Worm (Caenorhabditis elegans) whole organism, L1 larva: Measurements from ENCODE around the gene trap-3.

Source experiments
- C16A3.4 ChIP-seq: fragments of 150-350 bp; optimal IDR thresholded peaks from 2 replicates; lab custom pipeline; 2014; ENCODE audit warnings: missing biosample characterization, missing genetic modification characterization
- F16B12.6 ChIP-seq: fragments of 150-350 bp; optimal IDR thresholded peaks from 2 replicates; lab custom pipeline; 2014; ENCODE audit warnings: missing biosample characterization, missing genetic modification characterization
- aly-2 ChIP-seq: fragments of 150-350 bp; optimal IDR thresholded peaks from 2 replicates; lab custom pipeline; 2014; ENCODE audit warnings: missing biosample characterization, missing genetic modification characterization
- ama-1 ChIP-seq: fragments of 150-350 bp; optimal IDR thresholded peaks from 2 replicates; lab custom pipeline; 2014
- blmp-1 ChIP-seq: fragments of 150-350 bp; optimal IDR thresholded peaks from 2 replicates; lab custom pipeline; 2014; ENCODE audit warnings: missing biosample characterization, missing genetic modification characterization
- ceh-8 ChIP-seq: fragments of 200-800 bp; sonication (Bioruptor generic); optimal IDR thresholded peaks from 2 replicates; lab custom pipeline; 2018; ENCODE audit warnings: mild to moderate bottlenecking, missing genetic modification characterization, moderate library complexity, missing compliant biosample characterization
- ceh-82 ChIP-seq, 3 experiments: fragments of 150-350 bp in 1 of 3; sonication (generic microtip) in 2 of 3; optimal IDR thresholded peaks; 2 replicates each; lab custom pipeline; 2014 to 2017; ENCODE audit warnings: missing biosample characterization in 3 of 3, missing genetic modification characterization in 3 of 3
- ceh-88 ChIP-seq: fragments of 200-800 bp; sonication (Bioruptor generic); IDR thresholded peaks from 2 replicates; pipeline ENCODE4 v1.3.6; 2022; ENCODE audit warnings: missing genetic modification characterization, missing compliant biosample characterization
- ceh-90 ChIP-seq: sonication (generic microtip); optimal IDR thresholded peaks from 2 replicates; lab custom pipeline; 2016; ENCODE audit warnings: missing genetic modification characterization, missing compliant biosample characterization
- dsc-1 ChIP-seq: sonication (generic microtip); optimal IDR thresholded peaks from 2 replicates; lab custom pipeline; 2016; ENCODE audit warnings: mild to moderate bottlenecking, missing genetic modification characterization, missing compliant biosample characterization
- efl-1 ChIP-seq, 4 experiments: fragments of 150-350 bp; optimal IDR thresholded peaks in 3 of 4; peaks in 1 of 4; 1 replicate in 1 of 4; 2 replicates in 3 of 4; lab custom pipeline; 2014; ENCODE audit warnings: missing biosample characterization in 2 of 4, missing genetic modification characterization in 2 of 4, missing genetic modification reagents in 2 of 4
- efl-3 ChIP-seq: fragments of 200-800 bp; sonication (Bioruptor generic); optimal IDR thresholded peaks from 2 replicates; lab custom pipeline; 2018; ENCODE audit warnings: mild to moderate bottlenecking, missing genetic modification characterization, missing compliant biosample characterization
- elt-2 ChIP-seq: sonication (generic microtip); optimal IDR thresholded peaks from 2 replicates; lab custom pipeline; 2016; ENCODE audit warnings: missing genetic modification characterization, mild to moderate bottlenecking, inconsistent platforms, missing compliant biosample characterization, missing genetic modification reagents
- ets-5 ChIP-seq: fragments of 200-800 bp; sonication (Bioruptor generic); IDR thresholded peaks from 2 replicates; pipeline ENCODE4 v1.3.6; 2022; ENCODE audit warnings: missing genetic modification characterization, missing compliant biosample characterization
- fos-1 ChIP-seq: fragments of 150-350 bp; optimal IDR thresholded peaks from 2 replicates; lab custom pipeline; 2014; ENCODE audit warnings: missing biosample characterization, missing genetic modification characterization
- grh-1 ChIP-seq: fragments of 200-800 bp; sonication (Bioruptor generic); IDR thresholded peaks from 2 replicates; pipeline ENCODE4 v1.3.6; 2022; ENCODE audit warnings: missing genetic modification reagents, missing genetic modification characterization, missing compliant biosample characterization
- hlh-17 ChIP-seq: fragments of 200-800 bp; sonication (Bioruptor generic); optimal IDR thresholded peaks from 2 replicates; lab custom pipeline; 2018; ENCODE audit warnings: missing genetic modification characterization, mild to moderate bottlenecking, missing compliant biosample characterization, moderate library complexity, borderline replicate concordance
- hlh-4 ChIP-seq: sonication (generic microtip); optimal IDR thresholded peaks from 2 replicates; lab custom pipeline; 2016; ENCODE audit warnings: mild to moderate bottlenecking, missing genetic modification characterization, missing compliant biosample characterization
- hpl-2 ChIP-seq: fragments of 150-350 bp; optimal IDR thresholded peaks from 2 replicates; lab custom pipeline; 2014; ENCODE audit warnings: missing biosample characterization, missing genetic modification reagents, missing genetic modification characterization
- isw-1 ChIP-seq: fragments of 200-800 bp; sonication (Bioruptor generic); IDR thresholded peaks from 2 replicates; pipeline ENCODE4 v1.3.6; 2022; ENCODE audit warnings: missing genetic modification characterization, missing compliant biosample characterization
- lin-13 ChIP-seq: fragments of 150-350 bp; optimal IDR thresholded peaks from 2 replicates; lab custom pipeline; 2014; ENCODE audit warnings: missing biosample characterization, missing genetic modification reagents, missing genetic modification characterization
- lin-14 ChIP-seq: fragments of 200-800 bp; sonication (Bioruptor generic); optimal IDR thresholded peaks from 2 replicates; lab custom pipeline; 2018; ENCODE audit warnings: mild to moderate bottlenecking, missing genetic modification characterization, moderate library complexity, missing compliant biosample characterization
- lir-3 ChIP-seq: sonication (generic microtip); optimal IDR thresholded peaks from 2 replicates; lab custom pipeline; 2016; ENCODE audit warnings: mild to moderate bottlenecking, missing genetic modification characterization, moderate library complexity, missing compliant biosample characterization; ENCODE audit not compliant: poor library complexity
- lsy-2 ChIP-seq, 2 experiments: fragments of 150-350 bp; optimal IDR thresholded peaks; 2 replicates each; lab custom pipeline; 2014; ENCODE audit warnings: missing biosample characterization in 2 of 2, missing genetic modification characterization in 2 of 2
- mef-2 ChIP-seq: fragments of 150-350 bp; optimal IDR thresholded peaks from 2 replicates; lab custom pipeline; 2014; ENCODE audit warnings: missing biosample characterization, missing genetic modification characterization
- nhr-20 ChIP-seq: sonication (generic microtip); optimal IDR thresholded peaks from 2 replicates; lab custom pipeline; 2016; ENCODE audit warnings: mild to moderate bottlenecking, missing genetic modification characterization, missing compliant biosample characterization
- nhr-237 ChIP-seq: fragments of 150-350 bp; optimal IDR thresholded peaks from 2 replicates; lab custom pipeline; 2014; ENCODE audit warnings: missing biosample characterization, missing genetic modification characterization
- nhr-28 ChIP-seq: fragments of 150-350 bp; optimal IDR thresholded peaks from 2 replicates; lab custom pipeline; 2014; ENCODE audit warnings: missing biosample characterization, missing genetic modification characterization
- nhr-71 ChIP-seq: sonication (generic microtip); optimal IDR thresholded peaks from 2 replicates; lab custom pipeline; 2016; ENCODE audit warnings: mild to moderate bottlenecking, missing genetic modification characterization, moderate library complexity, missing compliant biosample characterization
- nhr-77 ChIP-seq: fragments of 150-350 bp; optimal IDR thresholded peaks from 2 replicates; lab custom pipeline; 2014; ENCODE audit warnings: missing biosample characterization, missing genetic modification characterization
- nhr-85 ChIP-seq: sonication (generic microtip); peaks from one replicate; lab custom pipeline; 2016; ENCODE audit warnings: missing genetic modification characterization, inconsistent platforms, missing compliant biosample characterization
- pag-3 ChIP-seq: sonication (generic microtip); optimal IDR thresholded peaks from 2 replicates; lab custom pipeline; 2017; ENCODE audit warnings: missing genetic modification characterization, mild to moderate bottlenecking, missing compliant biosample characterization, antibody characterized with exemption, borderline replicate concordance; ENCODE audit not compliant: insufficient read depth
- rnt-1 ChIP-seq: sonication (generic microtip); optimal IDR thresholded peaks from 2 replicates; lab custom pipeline; 2016; ENCODE audit warnings: mild to moderate bottlenecking, missing genetic modification characterization, moderate library complexity, missing compliant biosample characterization
- skn-1 ChIP-seq: fragments of 150-350 bp; optimal IDR thresholded peaks from 2 replicates; lab custom pipeline; 2014; ENCODE audit warnings: missing biosample characterization, missing genetic modification characterization
- snpc-4 ChIP-seq: fragments of 150-350 bp; optimal IDR thresholded peaks from 2 replicates; lab custom pipeline; 2014; ENCODE audit warnings: missing biosample characterization, missing genetic modification characterization
- snu-23 ChIP-seq: sonication (generic microtip); optimal IDR thresholded peaks from 2 replicates; lab custom pipeline; 2016; ENCODE audit warnings: missing genetic modification characterization, missing compliant biosample characterization
- sox-4 ChIP-seq: sonication (generic microtip); optimal IDR thresholded peaks from 2 replicates; lab custom pipeline; 2016; ENCODE audit warnings: missing genetic modification characterization, missing compliant biosample characterization
- sptf-1 ChIP-seq: fragments of 150-350 bp; optimal IDR thresholded peaks from 2 replicates; lab custom pipeline; 2014; ENCODE audit warnings: missing biosample characterization, missing genetic modification characterization
- sup-37 ChIP-seq: fragments of 200-800 bp; sonication (Bioruptor generic); optimal IDR thresholded peaks from 2 replicates; lab custom pipeline; 2018; ENCODE audit warnings: mild to moderate bottlenecking, missing genetic modification characterization, missing compliant biosample characterization
- tlp-1 ChIP-seq: fragments of 150-350 bp; optimal IDR thresholded peaks from 2 replicates; lab custom pipeline; 2014; ENCODE audit warnings: missing biosample characterization, missing genetic modification characterization
- unc-30 ChIP-seq: sonication (generic microtip); optimal IDR thresholded peaks from 2 replicates; lab custom pipeline; 2017; ENCODE audit warnings: missing biosample characterization, missing genetic modification characterization
- unc-62 ChIP-seq: fragments of 150-350 bp; optimal IDR thresholded peaks from 2 replicates; lab custom pipeline; 2014; ENCODE audit warnings: missing biosample characterization, missing genetic modification reagents, missing genetic modification characterization
- unc-86 ChIP-seq: sonication (generic microtip); optimal IDR thresholded peaks from 2 replicates; lab custom pipeline; 2016; ENCODE audit warnings: missing genetic modification characterization, missing compliant biosample characterization
- unc-98 ChIP-seq: fragments of 200-800 bp; sonication (Bioruptor generic); IDR thresholded peaks from 2 replicates; pipeline ENCODE4 v1.3.6; 2022; ENCODE audit warnings: missing genetic modification characterization, missing compliant biosample characterization
- vab-15 ChIP-seq: sonication (generic microtip); optimal IDR thresholded peaks from 2 replicates; lab custom pipeline; 2017; ENCODE audit warnings: missing genotype, mild to moderate bottlenecking, missing genetic modification characterization, missing compliant biosample characterization
- xbp-1 ChIP-seq: sonication (generic microtip); optimal IDR thresholded peaks from 2 replicates; lab custom pipeline; 2016; ENCODE audit warnings: missing genetic modification characterization, missing compliant biosample characterization
- ztf-11 ChIP-seq, 2 experiments: sonication (generic microtip); optimal IDR thresholded peaks; 2 replicates each; lab custom pipeline; 2016 to 2017; ENCODE audit warnings: missing genetic modification characterization in 2 of 2, missing biosample characterization in 1 of 2, missing compliant biosample characterization in 1 of 2
- ztf-4 ChIP-seq: fragments of 150-350 bp; optimal IDR thresholded peaks from 2 replicates; lab custom pipeline; 2014; ENCODE audit warnings: missing biosample characterization, missing genetic modification characterization

trap-3 gene

ce11 chrIV:2403374-2403773 is 14.1 kb downstream of the trap-3 start:
- TF ChIP-seq tlp-1 = no peak
- no peak for TF ChIP-seq unc-98 (GFP tag; lab: Robert Waterston, UW)
- no peak for TF ChIP-seq ceh-8 (GFP tag; lab: Kevin White, UChicago)
- no peak for TF ChIP-seq hpl-2 (GFP tag; lab: Kevin White, UChicago)
- TF ChIP-seq ceh-82 (tag; optimal IDR thresholded peaks at IDR 0.05; lab: Kevin White, UChicago) = no peak
- no peak for TF ChIP-seq ceh-88 (GFP tag; lab: Robert Waterston, UW)
- TF ChIP-seq snu-23 (GFP tag; lab: Kevin White, UChicago) = no peak
- TF ChIP-seq sox-4 (tag; lab: Kevin White, UChicago) = no peak
- TF ChIP-seq C16A3.4 (tag; lab: Kevin White, UChicago) = no peak
- no peak for TF ChIP-seq aly-2

ce11 chrIV:2407704-2408103 is 18.5 kb downstream of the trap-3 start:
- TF ChIP-seq blmp-1 (tag; lab: Kevin White, UChicago) = no peak
- no peak for TF ChIP-seq ets-5
- TF ChIP-seq ceh-82 (tag; optimal IDR thresholded peaks at IDR 0.05; lab: Kevin White, UChicago) = no peak

ce11 chrIV:2408437-2408836 is 19.2 kb downstream of the trap-3 start:
- TF ChIP-seq grh-1 (peak; percentile 26; the same call in 1 of the 2 replicates), aly-2 (peak; percentile 76), nhr-71 (tag; lab: Kevin White, UChicago) (peak; percentile 89), nhr-77 (tag; lab: Kevin White, UChicago) (peak; percentile 86), nhr-28 (tag; lab: Kevin White, UChicago) (no peak), ceh-8 (GFP tag; lab: Kevin White, UChicago) (peak; percentile 65), sox-4 (tag; lab: Kevin White, UChicago) (peak; percentile 37), rnt-1 (tag; lab: Kevin White, UChicago) (peak; percentile 93), efl-1 (optimal IDR thresholded peaks at IDR 0.05; lab: Kevin White, UChicago) (peak; percentile 69 to 76), efl-1 (GFP tag; optimal IDR thresholded peaks at IDR 0.05 in 1 of 2; lab: Kevin White, UChicago) (peak; percentile 69 to 98), ztf-4 (tag; lab: Kevin White, UChicago) (peak; percentile 50), hlh-17 (GFP tag; lab: Kevin White, UChicago) (no peak), unc-86 (tag; lab: Kevin White, UChicago) (peak; percentile 80), efl-3 (no peak), sup-37 (GFP tag; lab: Kevin White, UChicago) (peak; percentile 53), dsc-1 (peak; percentile 89), lin-14 (GFP tag; lab: Kevin White, UChicago) (peak; percentile 78), sptf-1 (no peak), ztf-11 (tag; optimal IDR thresholded peaks at IDR 0.05; lab: Kevin White, UChicago) (peak in 1 of 2 experiments; percentile 77), snu-23 (GFP tag; lab: Kevin White, UChicago) (peak; percentile 91), isw-1 (GFP tag; lab: Robert Waterston, UW) (peak; percentile 34), fos-1 (tag; lab: Kevin White, UChicago) (peak; percentile 73), elt-2 (peak; percentile 45), unc-30 (tag; lab: Kevin White, UChicago) (no peak), lin-13 (GFP tag; lab: Kevin White, UChicago) (peak; percentile 66), snpc-4 (tag; lab: Kevin White, UChicago) (peak; percentile 69), ceh-90 (tag; lab: Kevin White, UChicago) (peak; percentile 48), unc-62 (no peak), nhr-85 (tag; lab: Kevin White, UChicago) (peak; percentile 69), lsy-2 (tag; optimal IDR thresholded peaks at IDR 0.05; lab: Kevin White, UChicago) (peak; percentile 76 to 88), nhr-237 (tag; lab: Kevin White, UChicago) (peak; percentile 23), ama-1 (lab: Kevin White, UChicago) (no peak), pag-3 (tag; lab: Kevin White, UChicago) (no peak), mef-2 (no peak), vab-15 (tag; lab: Kevin White, UChicago) (no peak), skn-1 (tag; lab: Kevin White, UChicago) (peak; percentile 92), tlp-1 (no peak), F16B12.6 (peak; percentile 49), xbp-1 (tag; lab: Kevin White, UChicago) (peak; percentile 76), nhr-20 (tag; lab: Kevin White, UChicago) (peak; percentile 81), hpl-2 (GFP tag; lab: Kevin White, UChicago) (peak; percentile 70), hlh-4 (no peak), lir-3 (tag; lab: Kevin White, UChicago) (no peak)
